Worm (Caenorhabditis elegans) whole organism, L3 larva: Measurements from ENCODE around the gene F44G3.7.

Source experiments
- aly-2 ChIP-seq: fragments of 150-350 bp; optimal IDR thresholded peaks from 2 replicates; lab custom pipeline; 2014; ENCODE audit warnings: missing biosample characterization, missing genetic modification characterization
- ama-1 ChIP-seq: fragments of 150-350 bp; optimal IDR thresholded peaks from 2 replicates; lab custom pipeline; 2018
- elt-3 ChIP-seq, 3 experiments: fragments of 150-350 bp in 1 of 3; sonication (generic microtip) in 2 of 3; optimal IDR thresholded peaks; 2 replicates in 2 of 3; 4 replicates in 1 of 3; lab custom pipeline; 2014 to 2017; ENCODE audit warnings: missing biosample characterization in 3 of 3, missing genetic modification characterization in 3 of 3
- fos-1 ChIP-seq: fragments of 150-350 bp; optimal IDR thresholded peaks from 2 replicates; lab custom pipeline; 2014; ENCODE audit warnings: missing biosample characterization, missing genetic modification characterization
- nhr-11 ChIP-seq: fragments of 150-350 bp; optimal IDR thresholded peaks from 2 replicates; lab custom pipeline; 2014; ENCODE audit warnings: missing biosample characterization, missing genetic modification characterization
- nhr-28 ChIP-seq: fragments of 150-350 bp; optimal IDR thresholded peaks from 2 replicates; lab custom pipeline; 2014; ENCODE audit warnings: missing biosample characterization, missing genetic modification characterization
- nhr-77 ChIP-seq: fragments of 150-350 bp; optimal IDR thresholded peaks from 2 replicates; lab custom pipeline; 2014; ENCODE audit warnings: missing biosample characterization, missing genetic modification characterization
- pha-4 ChIP-seq: fragments of 150-350 bp; optimal IDR thresholded peaks from 2 replicates; lab custom pipeline; 2014; ENCODE audit warnings: missing biosample characterization, missing genetic modification reagents, missing genetic modification characterization
- pqm-1 ChIP-seq: fragments of 150-350 bp; optimal IDR thresholded peaks from 2 replicates; lab custom pipeline; 2017; ENCODE audit warnings: missing biosample characterization, missing genetic modification characterization, inconsistent platforms
- skn-1 ChIP-seq: fragments of 150-350 bp; optimal IDR thresholded peaks from 2 replicates; lab custom pipeline; 2014; ENCODE audit warnings: missing biosample characterization, missing genetic modification characterization
- unc-39 ChIP-seq: sonication (generic microtip); optimal IDR thresholded peaks from 4 replicates; lab custom pipeline; 2017; ENCODE audit warnings: missing biosample characterization, missing genetic modification characterization
- unc-62 ChIP-seq: fragments of 150-350 bp; sonication (generic microtip); optimal IDR thresholded peaks from 4 replicates; lab custom pipeline; 2014; ENCODE audit warnings: missing biosample characterization, missing genetic modification reagents, missing genetic modification characterization
- ztf-4 ChIP-seq: fragments of 150-350 bp; optimal IDR thresholded peaks from 2 replicates; lab custom pipeline; 2014; ENCODE audit warnings: missing biosample characterization, missing genetic modification characterization

DNA sequence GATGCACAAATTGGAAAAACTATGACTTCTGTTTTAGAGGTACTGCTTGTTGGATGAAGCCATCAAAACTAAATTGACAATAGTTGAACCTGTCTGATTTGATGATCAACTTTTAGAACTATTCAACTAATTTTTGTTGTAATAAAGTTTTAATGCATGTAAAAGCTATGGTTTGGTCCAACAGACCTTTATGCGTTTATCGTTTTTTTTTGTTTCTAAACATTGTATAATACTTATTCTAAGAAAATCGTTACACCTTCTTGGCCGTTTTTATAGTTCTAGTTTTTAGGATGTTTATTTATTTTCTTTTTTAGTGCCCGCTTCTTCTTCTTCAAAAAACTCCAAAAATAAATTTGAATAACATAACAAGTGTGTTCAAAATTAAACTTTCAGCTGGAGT lies 26.8 kb upstream of the F44G3.7 start, which contains the start of gene F10A3.12:
- TF ChIP-seq ama-1 (lab: Kevin White, UChicago) = no peak
- no peak for TF ChIP-seq unc-62
- no peak for TF ChIP-seq nhr-11 (tag; lab: Kevin White, UChicago)
- TF ChIP-seq nhr-77 (tag; lab: Kevin White, UChicago) = no peak
- TF ChIP-seq ztf-4 = no peak
- TF ChIP-seq fos-1 = no peak
- TF ChIP-seq elt-3 (tag; optimal IDR thresholded peaks at IDR 0.05; lab: Kevin White, UChicago) = no peak
- no peak for TF ChIP-seq aly-2 (tag; lab: Kevin White, UChicago)
- no peak for TF ChIP-seq skn-1 (tag; lab: Kevin White, UChicago)
- no peak for TF ChIP-seq nhr-28 (tag; lab: Kevin White, UChicago)
- TF ChIP-seq pha-4 (tag; lab: Kevin White, UChicago) = no peak
- TF ChIP-seq unc-39 = no peak
- TF ChIP-seq pqm-1 (tag; lab: Kevin White, UChicago) = no peak
